Worm (Caenorhabditis elegans): ENCODE measurements around the gene sre-38.

ce11 chrII:12410107-12410506 is 47.3 kb upstream of the sre-38 start, which contains the start of gene F57G9.3:
- TF ChIP-seq W03F9.2 (tag; optimal IDR thresholded peaks at IDR 0.05) (no peak), him-1 (tag; optimal IDR thresholded peaks at IDR 0.05) (no peak)
